Worm (Caenorhabditis elegans): ENCODE results near the gene exc-15.

- TF ChIP-seq ztf-29 (GFP tag; IDR thresholded peaks at IDR 0.05): no peak
- TF ChIP-seq T22C8.4 (GFP tag; IDR thresholded peaks at IDR 0.05): no peak
- no peak for TF ChIP-seq ztf-23 (GFP tag; IDR thresholded peaks at IDR 0.05)
- no peak for TF ChIP-seq med-1 (GFP tag; optimal IDR thresholded peaks at IDR 0.05; ENCODE audit: insufficient read depth)
- no peak for TF ChIP-seq cog-1 (tag; optimal IDR thresholded peaks at IDR 0.05)
- TF ChIP-seq tab-1 (GFP tag; IDR thresholded peaks at IDR 0.05): peak; percentile 63; the same call in 1 of the 2 replicates
- peak; percentile 45; the same call in 1 of the 2 replicates for TF ChIP-seq flt-1 (GFP tag; IDR thresholded peaks at IDR 0.05)
- TF ChIP-seq klf-2 (GFP tag; conservative IDR thresholded peaks at IDR 0.05): no peak
- no peak for TF ChIP-seq ref-1 (GFP tag; conservative IDR thresholded peaks at IDR 0.05)
Measured at ce11 chrV:4495114-4495819, 12.0 kb downstream of the exc-15 start.
